Fruit fly (Drosophila melanogaster): ENCODE measurements around the gene Adk2.

Gene Adk2

dm6 chr3L:13022854-13023560 lies 519 bp upstream of the Adk2 start, which contains the start of gene RpS12 (continued):
- TF ChIP-seq Dek (tag; optimal IDR thresholded peaks at IDR 0.05) (peak; percentile 64), h (optimal IDR thresholded peaks at IDR 0.05) (no peak), stwl (tag; optimal IDR thresholded peaks at IDR 0.05) (peak; percentile 74), CG11093 (GFP tag; IDR thresholded peaks at IDR 0.05) (no peak), Rfx (GFP tag; IDR thresholded peaks at IDR 0.05) (peak; percentile 92), CG34422 (GFP tag; IDR thresholded peaks at IDR 0.05) (peak; percentile 80), crp (GFP tag; optimal IDR thresholded peaks at IDR 0.05) (peak in 1 of 2 experiments; percentile 34), CG43689 (GFP tag; IDR thresholded peaks at IDR 0.05) (peak; percentile 36; the same call in 1 of the 2 replicates), Chrac-16 (GFP tag; optimal IDR thresholded peaks at IDR 0.05) (peak; percentile 55), D19A (tag; optimal IDR thresholded peaks at IDR 0.05) (no peak), Myb (GFP tag; optimal IDR thresholded peaks at IDR 0.05) (peak; percentile 45), ara (GFP tag; IDR thresholded peaks at IDR 0.05) (0 out of 2 replicates have a peak, but pooled peaks have one; percentile 3), ssp (GFP tag; IDR thresholded peaks at IDR 0.05) (peak; percentile 97), CG34224 (GFP tag; IDR thresholded peaks at IDR 0.05; ENCODE audit: partially characterized antibody) (peak; percentile 62), cas (GFP tag; IDR thresholded peaks at IDR 0.05) (peak; percentile 79), pita (GFP tag; optimal IDR thresholded peaks at IDR 0.05) (no peak), fd64A (GFP tag; optimal IDR thresholded peaks at IDR 0.05) (peak; percentile 63), ftz-f1 (GFP tag; optimal IDR thresholded peaks at IDR 0.05) (no peak), NfI (GFP tag; optimal IDR thresholded peaks at IDR 0.05) (peak; percentile 91), kni (GFP tag; optimal IDR thresholded peaks at IDR 0.05) (peak; percentile 22), fu2 (GFP tag; optimal IDR thresholded peaks at IDR 0.05) (peak; percentile 65), MTF-1 (GFP tag; optimal IDR thresholded peaks at IDR 0.05; ENCODE audit: borderline replicate concordance) (peak; percentile 94), hth (optimal IDR thresholded peaks at IDR 0.05) (no peak), CG34376 (GFP tag; optimal IDR thresholded peaks at IDR 0.05) (peak; percentile 88), CG7963 (GFP tag; IDR thresholded peaks at IDR 0.05; ENCODE audit: partially characterized antibody) (peak; percentile 51; the same call in 2 of the 3 replicates), Hr78 (GFP tag; optimal IDR thresholded peaks at IDR 0.05) (no peak), bowl (GFP tag; IDR thresholded peaks at IDR 0.05) (peak; percentile 54; the same call in 1 of the 2 replicates), sna (GFP tag; IDR thresholded peaks at IDR 0.05; ENCODE audit: partially characterized antibody) (peak; percentile 55; the same call in 1 of the 2 replicates), Oaz (GFP tag; IDR thresholded peaks at IDR 0.05) (peak; percentile 72), Dref (GFP tag; IDR thresholded peaks at IDR 0.05) (peak; percentile 92), Opbp (GFP tag; IDR thresholded peaks at IDR 0.05; ENCODE audit: partially characterized antibody) (peak; percentile 90), CG1602 (GFP tag; optimal IDR thresholded peaks at IDR 0.05) (peak; percentile 66), croc (GFP tag; conservative IDR thresholded peaks at IDR 0.05) (no peak; the same call in 2 of the 3 replicates), CG11560 (tag; IDR thresholded peaks at IDR 0.05) (no peak), Taf1 (GFP tag; IDR thresholded peaks at IDR 0.05) (peak; percentile 43), ro (GFP tag; IDR thresholded peaks at IDR 0.05) (no peak), CG10979 (tag; optimal IDR thresholded peaks at IDR 0.05) (peak; percentile 50), Nf-YC (tag; optimal IDR thresholded peaks at IDR 0.05) (peak; percentile 38), CG7556 (GFP tag; optimal IDR thresholded peaks at IDR 0.05) (peak; percentile 12), CkIIα-i1 (GFP tag; IDR thresholded peaks at IDR 0.05) (0 out of 2 replicates have a peak, but pooled peaks have one; percentile 38), knrl (GFP tag; IDR thresholded peaks at IDR 0.05; ENCODE audit: partially characterized antibody) (peak; percentile 80), cato (GFP tag; optimal IDR thresholded peaks at IDR 0.05; ENCODE audit: borderline replicate concordance) (peak; percentile 58), Asciz (GFP tag; optimal IDR thresholded peaks at IDR 0.05) (peak; percentile 39), CG18011 (GFP tag; optimal IDR thresholded peaks at IDR 0.05) (peak; percentile 67), CG11504 (tag; optimal IDR thresholded peaks at IDR 0.05) (peak; percentile 59), Ets65A (GFP tag) (peak; percentile 99), CG10565 (GFP tag; optimal IDR thresholded peaks at IDR 0.05) (peak; percentile 1), Dbx (GFP tag; IDR thresholded peaks at IDR 0.05) (peak; percentile 89; the same call in 2 of the 3 replicates)
